Fruit fly (Drosophila melanogaster) whole organism, embryonic: ENCODE results near the gene CG13392.

Experiments
- CG12071 ChIP-seq: fragments of 200-800 bp; sonication (Bioruptor generic); optimal IDR thresholded peaks from 3 replicates; lab custom pipeline; 2018; ENCODE audit warnings: missing biosample characterization, mild to moderate bottlenecking, missing genetic modification characterization
- CG15011 ChIP-seq: fragments of 200-800 bp; sonication (Bioruptor generic); optimal IDR thresholded peaks from 3 replicates; lab custom pipeline; 2018; ENCODE audit warnings: missing biosample characterization, mild to moderate bottlenecking, missing genetic modification characterization
- CG17568 ChIP-seq: fragments of 200-800 bp; sonication (Bioruptor generic); optimal IDR thresholded peaks from 2 replicates; lab custom pipeline; 2018; ENCODE audit warnings: missing biosample characterization, mild to moderate bottlenecking, missing genetic modification characterization, moderate library complexity
- Drgx ChIP-seq: fragments of 200-800 bp; sonication (Bioruptor generic); IDR thresholded peaks from 2 replicates; pipeline ENCODE4 v1.3.6; 2022; ENCODE audit warnings: missing biosample characterization, missing genetic modification characterization
- klu ChIP-seq: fragments of 200-800 bp; sonication (Bioruptor generic); IDR thresholded peaks from 2 replicates; pipeline ENCODE4 v1.3.6; 2022; ENCODE audit warnings: missing biosample characterization, missing genetic modification characterization
- so ChIP-seq: fragments of 200-800 bp; sonication (Bioruptor generic); IDR thresholded peaks from 3 replicates; pipeline ENCODE4 v1.3.6; 2022; ENCODE audit warnings: missing biosample characterization, missing genetic modification characterization
- tin ChIP-seq: fragments of 200-800 bp; sonication (Bioruptor generic); optimal IDR thresholded peaks from 3 replicates; lab custom pipeline; 2016; ENCODE audit warnings: missing biosample characterization, missing genetic modification characterization

dm6 chr2L:8362955-8363285, 19.7 kb downstream of the CG13392 start:
- TF ChIP-seq klu (GFP tag; lab: Robert Waterston, UW) = no peak; the same call in 1 of the 2 replicates
- TF ChIP-seq Drgx (GFP tag; lab: Robert Waterston, UW) = no peak
- no peak for TF ChIP-seq so (GFP tag; lab: Robert Waterston, UW)
- no peak for TF ChIP-seq CG15011 (GFP tag; lab: Kevin White, UChicago)
- no peak for TF ChIP-seq CG12071 (GFP tag; lab: Kevin White, UChicago)
- TF ChIP-seq CG17568 (GFP tag; lab: Kevin White, UChicago) = no peak
- no peak for TF ChIP-seq tin (GFP tag; lab: Kevin White, UChicago)
